Worm (Caenorhabditis elegans) whole organism, L4/young adult: ENCODE data around the gene sucg-1.

Experiments used
- dao-5 ChIP-seq: sonication (generic microtip); optimal IDR thresholded peaks from 2 replicates; lab custom pipeline; 2016; ENCODE audit warnings: missing genotype, missing genetic modification characterization, moderate library complexity, missing compliant biosample characterization
- him-1 ChIP-seq: sonication (generic microtip); optimal IDR thresholded peaks from 2 replicates; lab custom pipeline; 2016; ENCODE audit warnings: missing genotype, missing genetic modification reagents, missing genetic modification characterization, missing compliant biosample characterization

DNA sequence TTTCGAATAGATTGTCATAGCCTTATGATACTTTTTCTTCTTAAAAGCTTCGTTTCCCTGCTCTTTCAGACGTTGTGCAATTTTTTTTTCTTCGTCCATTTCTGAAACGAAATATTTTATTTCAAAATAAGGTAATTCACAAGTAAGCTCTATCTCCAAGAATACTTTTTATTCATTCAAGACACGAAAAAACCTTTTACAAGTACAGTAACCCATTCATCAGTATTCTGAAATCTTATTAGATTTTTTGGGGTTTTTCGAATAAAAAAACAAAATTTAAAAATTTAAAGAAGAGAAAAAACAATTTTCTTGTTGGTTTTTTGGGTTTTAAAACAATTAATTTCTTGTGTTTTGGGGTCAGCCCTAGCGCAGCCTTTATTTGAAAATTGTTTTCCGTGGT lies 50.2 kb downstream of the sucg-1 start, which contains the start of gene rpap-3:
- no peak for TF ChIP-seq him-1
- TF ChIP-seq dao-5 (tag; lab: Kevin White, UChicago): no peak
